Worm (Caenorhabditis elegans) whole organism, L3 larva: ENCODE results near the gene T05A8.7.

Experiments used
- ZK546.5 ChIP-seq: sonication (generic microtip); optimal IDR thresholded peaks from 2 replicates; lab custom pipeline; 2017; ENCODE audit warnings: missing biosample characterization, missing genetic modification characterization
- aly-2 ChIP-seq: fragments of 150-350 bp; optimal IDR thresholded peaks from 2 replicates; lab custom pipeline; 2014; ENCODE audit warnings: missing biosample characterization, missing genetic modification characterization
- ama-1 ChIP-seq: fragments of 150-350 bp; optimal IDR thresholded peaks from 2 replicates; lab custom pipeline; 2018
- ceh-16 ChIP-seq: sonication (generic microtip); optimal IDR thresholded peaks from 2 replicates; lab custom pipeline; 2017; ENCODE audit warnings: missing biosample characterization, missing genetic modification characterization
- ceh-28 ChIP-seq: fragments of 150-350 bp; optimal IDR thresholded peaks from 2 replicates; lab custom pipeline; 2014; ENCODE audit warnings: missing biosample characterization, missing genetic modification reagents, missing genetic modification characterization
- ceh-82 ChIP-seq: fragments of 150-350 bp; optimal IDR thresholded peaks from 2 replicates; lab custom pipeline; 2014; ENCODE audit warnings: missing biosample characterization, missing genetic modification characterization
- ceh-9 ChIP-seq: sonication (generic microtip); optimal IDR thresholded peaks from 2 replicates; lab custom pipeline; 2018; ENCODE audit warnings: missing biosample characterization, missing genetic modification characterization
- daf-12 ChIP-seq: fragments of 150-350 bp; optimal IDR thresholded peaks from 2 replicates; lab custom pipeline; 2014; ENCODE audit warnings: missing biosample characterization, missing genetic modification reagents, missing genetic modification characterization
- egl-27 ChIP-seq: sonication (generic microtip); optimal IDR thresholded peaks from 4 replicates; lab custom pipeline; 2017; ENCODE audit warnings: missing biosample characterization, missing genetic modification reagents, missing genetic modification characterization
- egl-5 ChIP-seq: fragments of 150-350 bp; optimal IDR thresholded peaks from 2 replicates; lab custom pipeline; 2017; ENCODE audit warnings: missing biosample characterization, missing genetic modification reagents, missing genetic modification characterization, inconsistent platforms
- elt-1 ChIP-seq: fragments of 150-350 bp; optimal IDR thresholded peaks from 2 replicates; lab custom pipeline; 2014; ENCODE audit warnings: missing biosample characterization, missing genetic modification characterization
- elt-2 ChIP-seq: sonication (generic microtip); optimal IDR thresholded peaks from 2 replicates; lab custom pipeline; 2016; ENCODE audit warnings: missing genetic modification reagents, mild to moderate bottlenecking, missing genetic modification characterization, missing compliant biosample characterization
- elt-3 ChIP-seq, 3 experiments: fragments of 150-350 bp in 1 of 3; sonication (generic microtip) in 2 of 3; optimal IDR thresholded peaks; 2 replicates in 2 of 3; 4 replicates in 1 of 3; lab custom pipeline; 2014 to 2017; ENCODE audit warnings: missing biosample characterization in 3 of 3, missing genetic modification characterization in 3 of 3
- eor-1 ChIP-seq, 2 experiments: fragments of 150-350 bp; optimal IDR thresholded peaks; 2 replicates each; lab custom pipeline; 2014 to 2018; ENCODE audit warnings: missing biosample characterization in 2 of 2, missing genetic modification characterization in 2 of 2
- fos-1 ChIP-seq: fragments of 150-350 bp; optimal IDR thresholded peaks from 2 replicates; lab custom pipeline; 2014; ENCODE audit warnings: missing biosample characterization, missing genetic modification characterization
- hmg-11 ChIP-seq: sonication (generic microtip); optimal IDR thresholded peaks from 2 replicates; lab custom pipeline; 2016; ENCODE audit warnings: missing genetic modification characterization, missing compliant biosample characterization
- lin-15B ChIP-seq: fragments of 150-350 bp; optimal IDR thresholded peaks from 2 replicates; lab custom pipeline; 2014; ENCODE audit warnings: missing biosample characterization, missing genetic modification characterization
- lin-39 ChIP-seq: fragments of 150-350 bp; optimal IDR thresholded peaks from 2 replicates; lab custom pipeline; 2018; ENCODE audit warnings: missing biosample characterization, missing genetic modification reagents, missing genetic modification characterization
- mdl-1 ChIP-seq: fragments of 150-350 bp; optimal IDR thresholded peaks from 2 replicates; lab custom pipeline; 2014; ENCODE audit warnings: missing biosample characterization, missing genetic modification characterization
- nfya-1 ChIP-seq: sonication (generic microtip); optimal IDR thresholded peaks from 2 replicates; lab custom pipeline; 2017; ENCODE audit warnings: missing genetic modification characterization, mild to moderate bottlenecking, missing compliant biosample characterization, antibody characterized with exemption, moderate library complexity; ENCODE audit not compliant: insufficient read depth
- nhr-11 ChIP-seq: fragments of 150-350 bp; optimal IDR thresholded peaks from 2 replicates; lab custom pipeline; 2014; ENCODE audit warnings: missing biosample characterization, missing genetic modification characterization
- nhr-23 ChIP-seq: fragments of 150-350 bp; optimal IDR thresholded peaks from 2 replicates; lab custom pipeline; 2014; ENCODE audit warnings: missing biosample characterization, missing genetic modification reagents, missing genetic modification characterization
- nhr-237 ChIP-seq: fragments of 150-350 bp; optimal IDR thresholded peaks from 2 replicates; lab custom pipeline; 2014; ENCODE audit warnings: missing biosample characterization, missing genetic modification characterization
- nhr-25 ChIP-seq: sonication (generic microtip); optimal IDR thresholded peaks from 2 replicates; lab custom pipeline; 2017; ENCODE audit warnings: missing biosample characterization, missing genetic modification characterization
- nhr-43 ChIP-seq: sonication (generic microtip); optimal IDR thresholded peaks from 2 replicates; lab custom pipeline; 2016; ENCODE audit warnings: mild to moderate bottlenecking, missing genetic modification characterization, missing compliant biosample characterization; ENCODE audit not compliant: poor library complexity, severe bottlenecking
- nhr-67 ChIP-seq: fragments of 150-350 bp; optimal IDR thresholded peaks from 2 replicates; lab custom pipeline; 2014; ENCODE audit warnings: missing biosample characterization, missing genetic modification characterization
- nhr-76 ChIP-seq: fragments of 150-350 bp; sonication (generic microtip); optimal IDR thresholded peaks from 5 replicates; lab custom pipeline; 2014; ENCODE audit warnings: missing biosample characterization, missing genetic modification characterization
- pha-4 ChIP-seq: fragments of 150-350 bp; optimal IDR thresholded peaks from 2 replicates; lab custom pipeline; 2014; ENCODE audit warnings: missing biosample characterization, missing genetic modification reagents, missing genetic modification characterization
- pqm-1 ChIP-seq: fragments of 150-350 bp; optimal IDR thresholded peaks from 2 replicates; lab custom pipeline; 2017; ENCODE audit warnings: missing biosample characterization, missing genetic modification characterization, inconsistent platforms
- sea-2 ChIP-seq: fragments of 150-350 bp; sonication (generic microtip); optimal IDR thresholded peaks from 4 replicates; lab custom pipeline; 2014; ENCODE audit warnings: missing biosample characterization, missing genetic modification reagents, missing genetic modification characterization
- skn-1 ChIP-seq: fragments of 150-350 bp; optimal IDR thresholded peaks from 2 replicates; lab custom pipeline; 2014; ENCODE audit warnings: missing biosample characterization, missing genetic modification characterization
- tbx-2 ChIP-seq: sonication (generic microtip); optimal IDR thresholded peaks from 2 replicates; lab custom pipeline; 2016; ENCODE audit warnings: mild to moderate bottlenecking, missing genetic modification characterization, missing compliant biosample characterization
- unc-39 ChIP-seq: sonication (generic microtip); optimal IDR thresholded peaks from 4 replicates; lab custom pipeline; 2017; ENCODE audit warnings: missing biosample characterization, missing genetic modification characterization
- zag-1 ChIP-seq: fragments of 150-350 bp; optimal IDR thresholded peaks from 2 replicates; lab custom pipeline; 2014; ENCODE audit warnings: missing biosample characterization, missing genetic modification characterization
- ztf-11 ChIP-seq: fragments of 150-350 bp; optimal IDR thresholded peaks from 2 replicates; lab custom pipeline; 2014; ENCODE audit warnings: missing biosample characterization, missing genetic modification characterization

Gene T05A8.7

ce11 chrII:2742251-2742650 is at the start of gene T05A8.7:
T05A8.7 (minus strand) TSS chrII:2742351.
- TF ChIP-seq ZK546.5 (tag; lab: Kevin White, UChicago) (no peak), daf-12 (no peak), pqm-1 (tag; lab: Kevin White, UChicago) (no peak), lin-39 (tag; lab: Kevin White, UChicago) (no peak), nhr-43 (tag; lab: Kevin White, UChicago) (no peak), ceh-82 (tag; lab: Kevin White, UChicago) (no peak), nhr-11 (tag; lab: Kevin White, UChicago) (no peak), nhr-237 (no peak), ztf-11 (no peak), nhr-76 (tag; lab: Kevin White, UChicago) (no peak), lin-15B (tag; lab: Kevin White, UChicago) (no peak), hmg-11 (tag; lab: Kevin White, UChicago) (no peak)
- TF ChIP-seq, all 47 proteins: peak for 0

- TF ChIP-seq aly-2 (tag; lab: Kevin White, UChicago) (no peak), egl-5 (tag; lab: Kevin White, UChicago) (no peak), egl-27 (tag; lab: Kevin White, UChicago) (no peak), ama-1 (lab: Kevin White, UChicago) (no peak), mdl-1 (tag; lab: Kevin White, UChicago) (no peak)
- TF ChIP-seq, all 47 proteins: peak for 0
These were observed 49.5 kb upstream of the T05A8.7 start for ce11 chrII:2791693-2792092.

DNA sequence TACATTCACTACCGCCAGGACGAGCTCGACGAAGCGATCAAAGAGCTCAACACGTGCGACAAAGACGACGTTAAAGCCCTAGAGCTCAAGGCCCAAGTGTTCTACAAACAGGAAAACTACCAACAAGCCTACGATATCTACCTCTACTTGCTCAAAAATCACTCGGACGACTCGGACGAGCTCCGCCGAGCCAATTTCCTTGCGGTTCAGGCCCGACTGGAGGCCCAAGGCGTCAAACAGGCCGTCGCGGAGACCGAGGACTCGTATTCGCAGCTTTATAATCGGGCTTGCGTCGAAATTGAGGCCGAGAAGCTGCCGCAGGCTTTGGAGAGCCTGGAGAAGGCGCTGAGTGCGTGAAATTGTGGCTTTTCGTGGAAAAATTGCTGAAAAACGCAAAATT is 45.7 kb upstream of the T05A8.7 start:
- TF ChIP-seq eor-1 (tag; optimal IDR thresholded peaks at IDR 0.05; lab: Kevin White, UChicago), result no peak
- no peak for TF ChIP-seq pqm-1 (tag; lab: Kevin White, UChicago)
- no peak for TF ChIP-seq ceh-16 (tag; lab: Kevin White, UChicago)
- no peak for TF ChIP-seq nhr-67 (tag; lab: Kevin White, UChicago)
- TF ChIP-seq elt-1 (tag; lab: Kevin White, UChicago), result no peak
- no peak for TF ChIP-seq egl-27 (tag; lab: Kevin White, UChicago)
- no peak for TF ChIP-seq sea-2 (GFP tag; lab: Kevin White, UChicago)
- no peak for TF ChIP-seq fos-1 (tag; lab: Kevin White, UChicago)
- TF ChIP-seq nhr-237, result no peak
- TF ChIP-seq nhr-76 (tag; lab: Kevin White, UChicago), result no peak
- TF ChIP-seq nhr-23 (tag; lab: Kevin White, UChicago), result no peak
- TF ChIP-seq zag-1, result no peak

DNA sequence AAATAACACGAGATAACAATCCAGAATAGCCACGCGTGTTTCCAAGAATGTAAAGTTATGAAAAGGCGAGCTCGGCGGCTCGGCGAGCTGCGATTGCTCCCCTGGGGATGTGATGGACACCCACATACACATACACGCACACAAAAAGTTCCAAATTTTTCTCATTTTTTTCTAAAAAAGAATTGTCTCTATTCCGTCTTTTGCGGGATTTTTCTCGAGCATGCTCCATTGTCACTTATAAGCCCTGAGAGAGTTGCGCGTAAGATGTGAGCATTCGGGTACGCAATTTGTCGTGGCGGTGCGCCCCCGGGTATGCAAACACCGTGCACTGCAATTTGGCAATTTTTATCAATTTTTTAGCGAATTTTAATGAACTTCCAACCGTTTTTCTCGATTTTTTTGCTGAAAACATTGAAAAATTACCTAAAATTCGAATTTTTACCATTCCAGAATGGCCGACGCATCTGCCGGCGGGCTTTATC is 44.9 kb upstream of the T05A8.7 start, which contains the start of the genes F08D12.12 and srpa-72:
Gene F08D12.12 (minus strand): TSS at position 51 of the 482 bp plus-strand sequence.
Gene srpa-72 (plus strand): TSS at position 451 of the 482 bp plus-strand sequence.
- TF ChIP-seq lin-39 (tag; lab: Kevin White, UChicago) (peak; percentile 63), ztf-11 (no peak), lin-15B (tag; lab: Kevin White, UChicago) (peak; percentile 47), elt-2 (tag; lab: Kevin White, UChicago) (peak; percentile 21), ceh-9 (tag; lab: Kevin White, UChicago) (no peak), pha-4 (tag; lab: Kevin White, UChicago) (no peak), aly-2 (tag; lab: Kevin White, UChicago) (no peak), hmg-11 (tag; lab: Kevin White, UChicago) (peak; percentile 85), mdl-1 (tag; lab: Kevin White, UChicago) (no peak)

ce11 chrII:2785787-2786186 is 43.6 kb upstream of the T05A8.7 start:
- TF ChIP-seq egl-5 (tag; lab: Kevin White, UChicago), result no peak
- no peak for TF ChIP-seq eor-1 (tag; optimal IDR thresholded peaks at IDR 0.05; lab: Kevin White, UChicago)
- TF ChIP-seq nfya-1 (tag; lab: Kevin White, UChicago), result no peak

DNA sequence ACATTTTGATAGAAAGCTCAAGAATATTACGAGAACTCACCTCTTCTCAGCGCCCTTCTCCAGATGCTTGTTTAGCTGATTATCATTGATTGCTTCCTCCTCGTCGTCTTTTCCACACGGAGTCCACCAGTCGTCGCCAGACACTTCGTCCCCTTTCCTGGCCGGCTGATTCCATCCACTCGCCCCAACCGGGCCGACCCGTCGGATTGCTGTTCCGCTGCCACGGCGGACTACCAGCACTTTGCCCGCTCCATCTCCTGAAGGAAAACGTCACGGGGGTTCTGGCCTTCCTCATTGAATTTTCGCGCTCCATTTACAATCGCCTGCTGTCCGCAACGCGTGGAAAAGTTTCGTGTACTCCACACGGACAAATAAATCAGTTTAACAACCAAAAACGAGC is 41.2 kb upstream of the T05A8.7 start:
- TF ChIP-seq ama-1 (lab: Kevin White, UChicago), result no peak
- TF ChIP-seq hmg-11 (tag; lab: Kevin White, UChicago), result no peak
- no peak for TF ChIP-seq elt-3 (tag; optimal IDR thresholded peaks at IDR 0.05; lab: Kevin White, UChicago)
- TF ChIP-seq unc-39 (tag; lab: Kevin White, UChicago), result no peak
- TF ChIP-seq skn-1 (tag; lab: Kevin White, UChicago), result no peak
- TF ChIP-seq lin-39 (tag; lab: Kevin White, UChicago), result no peak
- TF ChIP-seq sea-2 (GFP tag; lab: Kevin White, UChicago), result no peak
- no peak for TF ChIP-seq ceh-28 (tag; lab: Kevin White, UChicago)
- TF ChIP-seq ceh-16 (tag; lab: Kevin White, UChicago), result no peak
- no peak for TF ChIP-seq nhr-67 (tag; lab: Kevin White, UChicago)
- no peak for TF ChIP-seq elt-1 (tag; lab: Kevin White, UChicago)
- TF ChIP-seq nhr-25 (tag; lab: Kevin White, UChicago), result no peak
- no peak for TF ChIP-seq tbx-2 (tag; lab: Kevin White, UChicago)
- TF ChIP-seq fos-1 (tag; lab: Kevin White, UChicago), result no peak
- TF ChIP-seq pha-4 (tag; lab: Kevin White, UChicago), result no peak
- no peak for TF ChIP-seq nhr-11 (tag; lab: Kevin White, UChicago)
- no peak for TF ChIP-seq daf-12
